Fruit fly (Drosophila melanogaster): Measurements from ENCODE around the gene Vps16B.

Gene Vps16B

DNA sequence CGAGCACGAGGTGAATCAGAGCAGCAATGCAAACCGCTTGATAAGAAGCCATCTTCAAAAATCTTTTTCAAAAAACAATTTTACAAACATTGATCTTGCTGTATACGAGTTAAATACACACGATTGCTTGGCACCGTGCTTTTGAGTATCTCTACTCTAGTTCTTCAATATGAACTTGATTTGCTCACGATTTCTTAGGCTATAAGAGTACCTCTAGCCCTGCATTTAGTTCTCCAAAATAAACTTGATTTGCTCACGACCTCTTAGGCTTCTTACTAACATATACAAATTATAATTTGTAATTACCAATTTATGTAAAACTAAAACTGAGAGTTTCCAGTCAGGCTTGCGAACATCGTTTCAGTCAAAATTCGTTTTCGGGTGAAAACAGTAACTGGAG is 19.9 kb upstream of the Vps16B start, which contains the start of gene CG42592:
Gene CG42592, minus strand, starts transcription at position 101 of the 400 bp plus-strand sequence.
- TF ChIP-seq CG4496 (GFP tag; IDR thresholded peaks at IDR 0.05) (no peak), Ets98B (GFP tag; IDR thresholded peaks at IDR 0.05) (no peak), CG34367 (tag; optimal IDR thresholded peaks at IDR 0.05) (no peak), CG12605 (GFP tag; IDR thresholded peaks at IDR 0.05) (no peak), Pif1A (GFP tag; optimal IDR thresholded peaks at IDR 0.05) (no peak), CG13204 (GFP tag; optimal IDR thresholded peaks at IDR 0.05) (no peak)

- no peak for TF ChIP-seq CG10348 (GFP tag; IDR thresholded peaks at IDR 0.05)
- TF ChIP-seq CG12605 (GFP tag; IDR thresholded peaks at IDR 0.05), result no peak
- TF ChIP-seq CG8301 (tag; optimal IDR thresholded peaks at IDR 0.05), result no peak
- no peak for TF ChIP-seq fd96Ca (GFP tag; IDR thresholded peaks at IDR 0.05)
- TF ChIP-seq gl (tag; optimal IDR thresholded peaks at IDR 0.05), result no peak
- no peak for TF ChIP-seq CG32121 (GFP tag; IDR thresholded peaks at IDR 0.05)
- TF ChIP-seq CG13204 (GFP tag; optimal IDR thresholded peaks at IDR 0.05), result no peak
Observed at dm6 chr3R:29835710-29836049, 19.4 kb upstream of the Vps16B start, which contains the start of gene Prtl99C. TSS of gene Prtl99C (plus strand) at chr3R:29835950.

DNA sequence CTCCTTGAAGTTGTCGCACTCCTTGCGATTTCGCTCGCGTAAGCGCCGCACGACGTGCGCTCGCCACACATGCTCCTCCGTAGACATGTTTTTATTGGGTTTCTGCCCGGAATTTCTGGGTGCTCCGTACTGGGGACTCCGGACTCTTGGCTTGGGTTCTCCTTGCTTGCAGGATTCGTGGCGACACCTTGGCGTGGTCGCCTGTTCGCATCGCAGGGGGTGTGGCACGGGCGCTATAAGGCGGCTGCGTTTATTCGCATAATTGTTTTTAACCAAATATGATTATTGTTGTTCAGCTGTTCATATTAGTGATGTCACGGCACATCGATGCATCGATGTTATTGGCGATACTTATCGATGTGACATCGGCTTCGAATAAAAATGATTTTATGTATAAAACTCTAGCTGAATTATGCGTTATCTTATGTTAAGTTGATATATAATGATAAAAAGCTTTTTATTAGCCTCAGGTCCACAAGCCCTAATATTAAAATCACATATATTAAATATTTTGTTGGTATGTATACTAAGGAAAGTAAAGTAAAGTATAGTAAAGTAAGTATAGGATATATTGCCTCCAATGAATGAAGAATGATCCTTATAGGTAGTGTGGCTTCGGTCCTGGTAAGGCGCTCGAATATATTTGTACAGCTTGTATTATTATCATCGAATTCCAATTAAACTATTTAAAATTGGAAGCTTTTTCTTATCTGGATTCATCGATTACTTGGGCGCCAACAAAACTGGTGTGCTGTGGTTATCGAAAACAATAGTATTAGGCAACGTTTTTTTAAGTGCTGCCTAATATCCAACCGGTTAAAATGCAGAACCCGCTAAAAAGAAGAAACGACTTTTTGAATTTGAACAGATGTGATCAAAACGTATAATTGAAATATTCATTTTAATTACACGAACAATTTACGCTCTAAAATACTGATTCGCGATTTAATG is 18.8 kb upstream of the Vps16B start, which contains the start of gene Atg16:
Gene Atg16, minus strand, starts transcription at position 343 of the 951 bp plus-strand sequence.
- TF ChIP-seq CG12605 (GFP tag; IDR thresholded peaks at IDR 0.05) (no peak), CG8159 (tag; optimal IDR thresholded peaks at IDR 0.05) (no peak), CG34367 (tag; optimal IDR thresholded peaks at IDR 0.05) (no peak), CG8301 (tag; optimal IDR thresholded peaks at IDR 0.05) (no peak), gl (tag; optimal IDR thresholded peaks at IDR 0.05) (no peak), fd96Ca (GFP tag; IDR thresholded peaks at IDR 0.05) (no peak), CG9948 (tag; optimal IDR thresholded peaks at IDR 0.05) (no peak)

dm6 chr3R:29830925-29831324 is 14.7 kb upstream of the Vps16B start:
- no peak for TF ChIP-seq gl (tag; optimal IDR thresholded peaks at IDR 0.05)
- no peak for TF ChIP-seq CG12605 (GFP tag; IDR thresholded peaks at IDR 0.05)
- TF ChIP-seq Snoo (tag; optimal IDR thresholded peaks at IDR 0.05), result no peak
- TF ChIP-seq Ets98B (GFP tag; IDR thresholded peaks at IDR 0.05), result no peak
- TF ChIP-seq CG14655 (GFP tag; optimal IDR thresholded peaks at IDR 0.05), result peak; percentile 6
- TF ChIP-seq rn (GFP tag; IDR thresholded peaks at IDR 0.05), result no peak
- no peak for TF ChIP-seq CG13204 (GFP tag; optimal IDR thresholded peaks at IDR 0.05)

dm6 chr3R:29829228-29829786 is 13.1 kb upstream of the Vps16B start:
- TF ChIP-seq CG14655 (GFP tag; optimal IDR thresholded peaks at IDR 0.05), result no peak
- no peak for TF ChIP-seq Pif1A (GFP tag; optimal IDR thresholded peaks at IDR 0.05)
- TF ChIP-seq CG4496 (GFP tag; IDR thresholded peaks at IDR 0.05), result no peak
- TF ChIP-seq CG12605 (GFP tag; IDR thresholded peaks at IDR 0.05), result no peak
- 0 out of 3 replicates have a peak, but pooled peaks have one; percentile 5 for TF ChIP-seq fd96Ca (GFP tag; IDR thresholded peaks at IDR 0.05)
- TF ChIP-seq Snoo (tag; optimal IDR thresholded peaks at IDR 0.05), result no peak
- TF ChIP-seq EcR (GFP tag; optimal IDR thresholded peaks at IDR 0.05), result peak; percentile 95
- no peak for TF ChIP-seq CG15710 (tag; optimal IDR thresholded peaks at IDR 0.05)
- TF ChIP-seq CG13204 (GFP tag; optimal IDR thresholded peaks at IDR 0.05), result peak; percentile 43
- TF ChIP-seq Pif1B (GFP tag; optimal IDR thresholded peaks at IDR 0.05), result peak; percentile 5
- no peak for TF ChIP-seq CG8301 (tag; optimal IDR thresholded peaks at IDR 0.05)
- no peak for TF ChIP-seq CG9948 (tag; optimal IDR thresholded peaks at IDR 0.05)
- 0 out of 2 replicates have a peak, but pooled peaks have one; percentile 20 for TF ChIP-seq Ets98B (GFP tag; IDR thresholded peaks at IDR 0.05)

dm6 chr3R:29818434-29819268 is 2.4 kb upstream of the Vps16B start, which contains the start of gene neo:
TSS of gene neo (plus strand) at chr3R:29819131.
- no peak for TF ChIP-seq CG8301 (tag; optimal IDR thresholded peaks at IDR 0.05)
- no peak for TF ChIP-seq CG14655 (GFP tag; optimal IDR thresholded peaks at IDR 0.05)
- no peak for TF ChIP-seq CG12605 (GFP tag; IDR thresholded peaks at IDR 0.05)
- TF ChIP-seq EcR (GFP tag; optimal IDR thresholded peaks at IDR 0.05), result peak; percentile 87

- TF ChIP-seq CG14655 (GFP tag; optimal IDR thresholded peaks at IDR 0.05), result no peak
- no peak for TF ChIP-seq EcR (GFP tag; optimal IDR thresholded peaks at IDR 0.05)
- no peak for TF ChIP-seq CG12605 (GFP tag; IDR thresholded peaks at IDR 0.05)
- TF ChIP-seq fd96Ca (GFP tag; IDR thresholded peaks at IDR 0.05), result no peak
- no peak for TF ChIP-seq CG8301 (tag; optimal IDR thresholded peaks at IDR 0.05)
- TF ChIP-seq Ets98B (GFP tag; IDR thresholded peaks at IDR 0.05), result no peak
- no peak for TF ChIP-seq CG17806 (tag; optimal IDR thresholded peaks at IDR 0.05)
- TF ChIP-seq Pif1A (GFP tag; optimal IDR thresholded peaks at IDR 0.05), result no peak
- no peak for TF ChIP-seq CG4496 (GFP tag; IDR thresholded peaks at IDR 0.05)
- no peak for TF ChIP-seq CG34367 (tag; optimal IDR thresholded peaks at IDR 0.05)
- TF ChIP-seq CG10348 (GFP tag; IDR thresholded peaks at IDR 0.05), result no peak
- TF ChIP-seq Snoo (tag; optimal IDR thresholded peaks at IDR 0.05), result no peak
- no peak for TF ChIP-seq Pif1B (GFP tag; optimal IDR thresholded peaks at IDR 0.05)
- TF ChIP-seq gl (tag; optimal IDR thresholded peaks at IDR 0.05), result no peak
- TF ChIP-seq CG8159 (tag; optimal IDR thresholded peaks at IDR 0.05), result no peak
- no peak for TF ChIP-seq CG13204 (GFP tag; optimal IDR thresholded peaks at IDR 0.05)
Observed at dm6 chr3R:29817664-29818063, 1.4 kb upstream of the Vps16B start, which contains the start of gene CG7829. TSS of gene CG7829 (minus strand) at chr3R:29817764.

Data from whole organism, pupa.